Fruit fly (Drosophila melanogaster) whole organism, larva: ENCODE results near the gene cDIP.

Experiments used
- noc ChIP-seq: fragments of 200-800 bp; sonication (Bioruptor generic); optimal IDR thresholded peaks from 3 replicates; lab custom pipeline; 2019; ENCODE audit warnings: missing biosample characterization, mild to moderate bottlenecking, missing genetic modification characterization, moderate library complexity

cDIP gene

dm6 chr3R:21161042-21161532, at the start of gene cDIP:
Gene cDIP (minus strand): TSS chr3R:21161092.
- no peak for TF ChIP-seq noc

dm6 chr3R:21210081-21210480, 49.2 kb upstream of the cDIP start:
- no peak for TF ChIP-seq noc

dm6 chr3R:21206802-21207238, 45.9 kb upstream of the cDIP start:
- TF ChIP-seq noc = no peak

- TF ChIP-seq noc = no peak
Observed at dm6 chr3R:21206327-21206728, 45.4 kb upstream of the cDIP start.

dm6 chr3R:21205680-21206326, 44.9 kb upstream of the cDIP start:
- no peak for TF ChIP-seq noc

- TF ChIP-seq noc = peak; percentile 12
Observed at dm6 chr3R:21204500-21205167, 43.7 kb upstream of the cDIP start.

- TF ChIP-seq noc = no peak
Observed at dm6 chr3R:21203660-21204499, 43.0 kb upstream of the cDIP start.

- TF ChIP-seq noc = no peak
Observed at dm6 chr3R:21203135-21203534, 42.2 kb upstream of the cDIP start.

dm6 chr3R:21201627-21202026, 40.7 kb upstream of the cDIP start:
- no peak for TF ChIP-seq noc

- no peak for TF ChIP-seq noc
Observed at dm6 chr3R:21199953-21200368, 39.1 kb upstream of the cDIP start.

dm6 chr3R:21199085-21199899, 38.4 kb upstream of the cDIP start:
- peak; percentile 6 for TF ChIP-seq noc

- TF ChIP-seq noc = peak; percentile 69
Observed at dm6 chr3R:21198073-21198472, 37.2 kb upstream of the cDIP start.

- TF ChIP-seq noc = no peak
Observed at dm6 chr3R:21197566-21197965, 36.7 kb upstream of the cDIP start.

- TF ChIP-seq noc = no peak
Observed at dm6 chr3R:21195210-21195967, 34.5 kb upstream of the cDIP start.

dm6 chr3R:21193742-21194141, 32.9 kb upstream of the cDIP start:
- no peak for TF ChIP-seq noc

dm6 chr3R:21192267-21192666, 31.4 kb upstream of the cDIP start:
- TF ChIP-seq noc = no peak
